Fruit fly (Drosophila melanogaster) whole organism, embryonic: ENCODE results near the gene CG6891.

ENCODE experiments used
- ATbp ChIP-seq: fragments of 200-800 bp; sonication (Bioruptor generic); optimal IDR thresholded peaks from 2 replicates; lab custom pipeline; 2017; ENCODE audit warnings: missing biosample characterization, mild to moderate bottlenecking, missing genetic modification characterization, missing genetic modification reagents
- CG10267 ChIP-seq: fragments of 200-800 bp; sonication (Bioruptor generic); optimal IDR thresholded peaks from 2 replicates; lab custom pipeline; 2018; ENCODE audit warnings: missing biosample characterization, mild to moderate bottlenecking, missing genetic modification characterization, moderate library complexity
- CG12104 ChIP-seq: fragments of 200-800 bp; sonication (Bioruptor generic); optimal IDR thresholded peaks from 3 replicates; lab custom pipeline; 2016; ENCODE audit warnings: missing biosample characterization, missing genetic modification characterization
- CG12155 ChIP-seq: fragments of 200-800 bp; sonication (Bioruptor generic); optimal IDR thresholded peaks from 3 replicates; lab custom pipeline; 2016; ENCODE audit warnings: missing biosample characterization, missing genetic modification characterization
- CG12219 ChIP-seq: fragments of 200-800 bp; sonication (Bioruptor generic); optimal IDR thresholded peaks from 3 replicates; lab custom pipeline; 2018; ENCODE audit warnings: missing biosample characterization, mild to moderate bottlenecking, missing genetic modification characterization
- CG1233 ChIP-seq: fragments of 200-800 bp; sonication (Bioruptor generic); optimal IDR thresholded peaks from 4 replicates; lab custom pipeline; 2018; ENCODE audit warnings: missing biosample characterization, mild to moderate bottlenecking, missing genetic modification characterization
- CG13775 ChIP-seq: fragments of 200-800 bp; sonication (Bioruptor generic); optimal IDR thresholded peaks from 3 replicates; lab custom pipeline; 2017; ENCODE audit warnings: missing biosample characterization, mild to moderate bottlenecking, missing genetic modification characterization
- CG14710 ChIP-seq: fragments of 200-800 bp; sonication (Bioruptor generic); optimal IDR thresholded peaks from 3 replicates; lab custom pipeline; 2019; ENCODE audit warnings: missing biosample characterization, mild to moderate bottlenecking, missing genetic modification characterization, moderate library complexity
- CG17829 ChIP-seq: fragments of 200-800 bp; optimal IDR thresholded peaks from 2 replicates; lab custom pipeline; 2019; ENCODE audit warnings: missing biosample characterization, mild to moderate bottlenecking, missing genetic modification characterization, moderate library complexity
- CG18619 ChIP-seq: fragments of 200-800 bp; sonication (Bioruptor generic); optimal IDR thresholded peaks from 3 replicates; lab custom pipeline; 2017; ENCODE audit warnings: missing biosample characterization, mild to moderate bottlenecking, missing genetic modification characterization
- CG2129 ChIP-seq: fragments of 200-800 bp; sonication (Bioruptor generic); IDR thresholded peaks from 2 replicates; pipeline ENCODE4 v1.3.6; 2022; ENCODE audit warnings: missing biosample characterization, missing genetic modification characterization; ENCODE audit not compliant: partially characterized antibody
- CG2678 ChIP-seq: fragments of 200-800 bp; sonication (Bioruptor generic); optimal IDR thresholded peaks from 3 replicates; lab custom pipeline; 2019; ENCODE audit warnings: missing biosample characterization, mild to moderate bottlenecking, missing genetic modification characterization, moderate library complexity
- CG2712 ChIP-seq: fragments of 200-800 bp; optimal IDR thresholded peaks from 3 replicates; lab custom pipeline; 2019; ENCODE audit warnings: missing biosample characterization, mild to moderate bottlenecking, missing genetic modification characterization, moderate library complexity
- CG3163 ChIP-seq: fragments of 200-800 bp; sonication (Bioruptor generic); optimal IDR thresholded peaks from 3 replicates; lab custom pipeline; 2016; ENCODE audit warnings: missing biosample characterization, missing genetic modification characterization
- CG3726 ChIP-seq: fragments of 200-800 bp; sonication (Bioruptor generic); IDR thresholded peaks from 3 replicates; pipeline ENCODE4, ENCODE4 v1.3.6; 2022; ENCODE audit warnings: missing biosample characterization, missing genetic modification characterization
- CG4424 ChIP-seq: fragments of 200-800 bp; sonication (Bioruptor generic); optimal IDR thresholded peaks from 3 replicates; lab custom pipeline; 2016; ENCODE audit warnings: missing biosample characterization, missing genetic modification characterization
- CG7357 ChIP-seq: fragments of 200-800 bp; sonication (Bioruptor generic); IDR thresholded peaks from 3 replicates; pipeline ENCODE4 v1.3.6; 2022; ENCODE audit warnings: missing biosample characterization, missing genetic modification characterization
- CG9215 ChIP-seq: fragments of 200-800 bp; sonication (Bioruptor generic); IDR thresholded peaks from 2 replicates; pipeline ENCODE4 v1.3.6; 2022; ENCODE audit warnings: missing biosample characterization, missing genetic modification characterization
- CoRest ChIP-seq: fragments of 200-800 bp; sonication (Bioruptor generic); optimal IDR thresholded peaks from 3 replicates; lab custom pipeline; 2018; ENCODE audit warnings: missing biosample characterization, mild to moderate bottlenecking, missing genetic modification characterization, moderate library complexity
- D19A ChIP-seq: fragments of 200-800 bp; optimal IDR thresholded peaks from 3 replicates; lab custom pipeline; 2019; ENCODE audit warnings: missing biosample characterization, mild to moderate bottlenecking, missing genetic modification characterization, moderate library complexity
- Dfd ChIP-seq, 2 experiments: fragments of >200 bp; optimal IDR thresholded peaks; 2 replicates each; lab custom pipeline; 2017; ENCODE audit warnings: missing biosample characterization in 2 of 2, missing genetic modification characterization in 2 of 2
- Hr3 ChIP-seq: fragments of 200-800 bp; sonication (Bioruptor generic); optimal IDR thresholded peaks from 3 replicates; lab custom pipeline; 2016; ENCODE audit warnings: missing biosample characterization, missing genetic modification characterization
- Hr78 ChIP-seq, 2 experiments: fragments of 200-800 bp in 1 of 2; fragments of >200 bp in 1 of 2; sonication (Bioruptor generic) in 1 of 2; optimal IDR thresholded peaks; 2 replicates each; lab custom pipeline; 2017 to 2019; ENCODE audit warnings: missing biosample characterization in 2 of 2, missing genetic modification characterization in 2 of 2, mild to moderate bottlenecking in 1 of 2, moderate library complexity in 1 of 2
- Neu2 ChIP-seq: fragments of 200-800 bp; sonication (Bioruptor generic); optimal IDR thresholded peaks from 3 replicates; lab custom pipeline; 2016; ENCODE audit warnings: missing biosample characterization, missing genetic modification characterization, borderline replicate concordance
- Nf-YB ChIP-seq: fragments of 200-800 bp; sonication (Bioruptor generic); optimal IDR thresholded peaks from 3 replicates; lab custom pipeline; 2019; ENCODE audit warnings: missing biosample characterization, mild to moderate bottlenecking, missing genetic modification characterization, moderate library complexity
- NfI ChIP-seq: fragments of 200-800 bp; sonication (Bioruptor generic); optimal IDR thresholded peaks from 3 replicates; lab custom pipeline; 2018; ENCODE audit warnings: missing biosample characterization, mild to moderate bottlenecking, missing genetic modification characterization, moderate library complexity
- PHDP ChIP-seq: fragments of 200-800 bp; sonication (Bioruptor generic); optimal IDR thresholded peaks from 3 replicates; lab custom pipeline; 2018; ENCODE audit warnings: missing biosample characterization, mild to moderate bottlenecking, missing genetic modification characterization, moderate library complexity
- Pdp1 ChIP-seq, 2 experiments: fragments of 200-800 bp; sonication (Bioruptor generic); optimal IDR thresholded peaks; 3 replicates each; lab custom pipeline; 2016; ENCODE audit warnings: missing biosample characterization in 2 of 2, missing genetic modification characterization in 2 of 2, mild to moderate bottlenecking in 1 of 2, moderate library complexity in 1 of 2
- Side ChIP-seq: fragments of 200-800 bp; sonication (Bioruptor generic); optimal IDR thresholded peaks from 2 replicates; lab custom pipeline; 2016; ENCODE audit warnings: missing biosample characterization, missing genetic modification characterization
- YL-1 ChIP-seq: fragments of 200-800 bp; sonication (Bioruptor generic); optimal IDR thresholded peaks from 3 replicates; lab custom pipeline; 2017; ENCODE audit warnings: missing biosample characterization, mild to moderate bottlenecking, missing genetic modification characterization
- az2 ChIP-seq: fragments of 200-800 bp; sonication (Bioruptor generic); optimal IDR thresholded peaks from 3 replicates; lab custom pipeline; 2016; ENCODE audit warnings: missing biosample characterization, missing genetic modification characterization
- crol ChIP-seq: fragments of 200-800 bp; sonication (Bioruptor generic); IDR thresholded peaks from 2 replicates; pipeline ENCODE4 v1.3.6; 2022; ENCODE audit warnings: missing biosample characterization, missing genetic modification characterization
- esg ChIP-seq: fragments of 200-800 bp; sonication (Bioruptor generic); conservative IDR thresholded peaks from 2 replicates; pipeline ENCODE4 v1.3.6; 2022; ENCODE audit warnings: missing biosample characterization, missing genetic modification characterization
- kay ChIP-seq: fragments of 200-800 bp; sonication (Bioruptor generic); optimal IDR thresholded peaks from 2 replicates; lab custom pipeline; 2016; ENCODE audit warnings: missing biosample characterization, missing genetic modification characterization
- lilli ChIP-seq: fragments of 200-800 bp; sonication (Bioruptor generic); optimal IDR thresholded peaks from 3 replicates; lab custom pipeline; 2016; ENCODE audit warnings: missing biosample characterization, missing genetic modification characterization
- lmd ChIP-seq: fragments of 200-800 bp; sonication (Bioruptor generic); IDR thresholded peaks from 2 replicates; pipeline ENCODE4 v1.3.6; 2022; ENCODE audit warnings: missing biosample characterization, missing genetic modification characterization
- nerfin-1 ChIP-seq: fragments of 200-800 bp; sonication (Bioruptor generic); optimal IDR thresholded peaks from 3 replicates; lab custom pipeline; 2019; ENCODE audit warnings: missing biosample characterization, mild to moderate bottlenecking, missing genetic modification characterization, moderate library complexity
- nerfin-2 ChIP-seq: fragments of 200-800 bp; sonication (Bioruptor generic); IDR thresholded peaks from 2 replicates; pipeline ENCODE4 v1.3.6; 2022; ENCODE audit warnings: missing biosample characterization, missing genetic modification characterization; ENCODE audit not compliant: partially characterized antibody
- pita ChIP-seq: fragments of 200-800 bp; sonication (Bioruptor generic); optimal IDR thresholded peaks from 2 replicates; lab custom pipeline; 2017; ENCODE audit warnings: missing biosample characterization, mild to moderate bottlenecking, missing genetic modification characterization
- pros ChIP-seq: fragments of 200-800 bp; sonication (Bioruptor generic); optimal IDR thresholded peaks from 3 replicates; lab custom pipeline; 2019; ENCODE audit warnings: missing biosample characterization, mild to moderate bottlenecking, missing genetic modification characterization, moderate library complexity
- shn ChIP-seq: fragments of 200-800 bp; sonication (Bioruptor generic); optimal IDR thresholded peaks from 3 replicates; lab custom pipeline; 2016; ENCODE audit warnings: missing biosample characterization, missing genetic modification characterization
- tap ChIP-seq: fragments of 200-800 bp; optimal IDR thresholded peaks from 3 replicates; lab custom pipeline; 2019; ENCODE audit warnings: missing biosample characterization, mild to moderate bottlenecking, missing genetic modification characterization, moderate library complexity
- trem ChIP-seq: fragments of 200-800 bp; optimal IDR thresholded peaks from 3 replicates; lab custom pipeline; 2019; ENCODE audit warnings: missing biosample characterization, mild to moderate bottlenecking, missing genetic modification characterization, moderate library complexity
- vvl ChIP-seq: fragments of 200-800 bp; sonication (Bioruptor generic); IDR thresholded peaks from 2 replicates; pipeline ENCODE4 v1.3.6; 2022; ENCODE audit warnings: missing biosample characterization, missing genetic modification characterization

Gene CG6891

DNA sequence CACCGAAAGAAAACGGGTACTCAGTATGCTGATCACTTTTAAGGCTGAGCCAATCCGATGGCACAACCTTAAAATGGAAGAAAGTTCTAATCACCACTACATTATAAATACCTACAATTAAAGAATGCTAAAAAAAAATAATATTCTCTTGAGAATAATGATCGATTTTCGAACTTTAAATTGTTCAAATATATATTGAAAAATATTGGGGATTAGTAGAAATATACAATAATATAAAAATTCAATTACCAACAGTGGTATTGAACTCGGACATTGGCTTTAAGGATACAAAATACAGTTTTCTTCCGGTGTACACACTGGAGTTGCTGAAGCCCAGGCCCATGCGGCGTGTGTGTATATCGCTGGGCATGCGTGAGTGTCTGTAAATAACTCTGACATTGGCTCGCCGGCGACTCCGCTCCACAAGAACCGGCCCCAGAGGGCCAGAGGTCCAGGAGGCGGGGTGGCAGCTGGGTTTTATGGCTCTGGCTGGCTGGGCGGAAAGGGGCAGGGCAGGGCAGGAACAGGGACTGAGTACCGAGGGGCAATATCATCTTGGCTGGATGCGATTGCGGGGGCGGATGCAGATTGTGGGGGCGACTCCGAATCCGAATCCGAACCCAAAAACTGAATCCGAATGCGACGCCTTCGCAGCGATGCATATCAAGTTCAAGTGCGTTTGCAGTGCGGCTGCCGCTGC is 961 bp downstream of the CG6891 start (continued):
- peak; percentile 29 for TF ChIP-seq lilli
- peak; percentile 52 for TF ChIP-seq CG13775
- peak; percentile 47 for TF ChIP-seq CG12219 (GFP tag; lab: Kevin White, UChicago)
- peak; percentile 66 for TF ChIP-seq CG4424
- TF ChIP-seq Neu2 = no peak
- peak; percentile 82 for TF ChIP-seq CG14710
- TF ChIP-seq Nf-YB (GFP tag; lab: Kevin White, UChicago) = peak; percentile 62
- TF ChIP-seq tap (tag; lab: Kevin White, UChicago) = peak; percentile 21
- TF ChIP-seq Hr3 (GFP tag; lab: Kevin White, UChicago) = peak; percentile 56
- no peak for TF ChIP-seq nerfin-2 (GFP tag; lab: Robert Waterston, UW)
- peak; percentile 61 for TF ChIP-seq ATbp
- no peak for TF ChIP-seq Side (GFP tag; lab: Kevin White, UChicago)
- peak; percentile 72 for TF ChIP-seq CG17829 (tag; lab: Kevin White, UChicago)
- TF ChIP-seq crol (GFP tag; lab: Robert Waterston, UW) = peak; percentile 86
- peak; percentile 37 for TF ChIP-seq kay (GFP tag; lab: Kevin White, UChicago)
- TF ChIP-seq pros (GFP tag; lab: Kevin White, UChicago) = no peak
- peak; percentile 72 for TF ChIP-seq az2 (GFP tag; lab: Kevin White, UChicago)
- no peak for TF ChIP-seq Dfd (GFP tag; optimal IDR thresholded peaks at IDR 0.05; lab: Kevin White, UChicago)
- TF ChIP-seq CG12104 = peak; percentile 13
- TF ChIP-seq CG1233 = peak; percentile 12
- peak; percentile 39; the same call in 1 of the 2 replicates for TF ChIP-seq vvl (GFP tag; lab: Robert Waterston, UW)
- peak; percentile 64 for TF ChIP-seq PHDP (tag; lab: Kevin White, UChicago)
- TF ChIP-seq Pdp1 (GFP tag; optimal IDR thresholded peaks at IDR 0.05; lab: Kevin White, UChicago) = peak in 1 of 2 experiments; percentile 19
- TF ChIP-seq CG2712 (tag; lab: Kevin White, UChicago) = peak; percentile 83
- peak; percentile 67 for TF ChIP-seq CG10267 (tag; lab: Kevin White, UChicago)
- peak in 1 of 2 experiments; percentile 42 for TF ChIP-seq Hr78 (GFP tag; optimal IDR thresholded peaks at IDR 0.05; lab: Kevin White, UChicago)
- peak; percentile 56 for TF ChIP-seq CG18619 (GFP tag; lab: Kevin White, UChicago)
- peak; percentile 38; the same call in 1 of the 3 replicates for TF ChIP-seq CG7357
- peak; percentile 60 for TF ChIP-seq D19A (tag; lab: Kevin White, UChicago)
- TF ChIP-seq CG3726 (GFP tag; lab: Robert Waterston, UW) = peak; percentile 48; the same call in 1 of the 3 replicates
- peak; percentile 49; the same call in 1 of the 2 replicates for TF ChIP-seq lmd
- no peak for TF ChIP-seq pita (GFP tag; lab: Kevin White, UChicago)
- peak; percentile 68 for TF ChIP-seq nerfin-1 (tag; lab: Kevin White, UChicago)
- TF ChIP-seq shn = no peak
- TF ChIP-seq CoRest = peak; percentile 81
- 0 out of 2 replicates have a peak, but pooled peaks have one; percentile 15 for TF ChIP-seq CG9215 (GFP tag; lab: Robert Waterston, UW)
- peak; percentile 49 for TF ChIP-seq esg (GFP tag; lab: Robert Waterston, UW)
- peak; percentile 3 for TF ChIP-seq CG12155 (GFP tag; lab: Kevin White, UChicago)
- peak; percentile 34 for TF ChIP-seq trem
- no peak for TF ChIP-seq CG2129 (GFP tag; lab: Robert Waterston, UW)
- TF ChIP-seq NfI = peak; percentile 38
- TF ChIP-seq CG3163 = no peak
- peak; percentile 8 for TF ChIP-seq YL-1 (GFP tag; lab: Kevin White, UChicago)
- peak; percentile 73 for TF ChIP-seq CG2678 (tag; lab: Kevin White, UChicago)
